Worm (Caenorhabditis elegans) whole organism, L2 larva: ENCODE results near the gene T16G12.8.
A peak's percentile ranks its signal among the peaks of the same experiment; 100 is the strongest.

Experiments
- C34F6.9 ChIP-seq: fragments of 150-350 bp; optimal IDR thresholded peaks from 2 replicates; lab custom pipeline; 2014; ENCODE audit warnings: missing biosample characterization, missing genetic modification characterization
- F13H6.1 ChIP-seq: sonication (generic microtip); optimal IDR thresholded peaks from 2 replicates; lab custom pipeline; 2016; ENCODE audit warnings: missing genetic modification characterization, missing compliant biosample characterization
- R02D3.7 ChIP-seq: fragments of 150-350 bp; optimal IDR thresholded peaks from 2 replicates; lab custom pipeline; 2014; ENCODE audit warnings: missing biosample characterization, missing genetic modification characterization
- aly-2 ChIP-seq: fragments of 150-350 bp; optimal IDR thresholded peaks from 2 replicates; lab custom pipeline; 2014; ENCODE audit warnings: missing biosample characterization, missing genetic modification characterization
- ama-1 ChIP-seq: fragments of 150-350 bp; optimal IDR thresholded peaks from 2 replicates; lab custom pipeline; 2018; ENCODE audit warnings: inconsistent platforms
- blmp-1 ChIP-seq: sonication (generic microtip); optimal IDR thresholded peaks from 2 replicates; lab custom pipeline; 2017; ENCODE audit warnings: missing genetic modification characterization, mild to moderate bottlenecking, missing compliant biosample characterization, antibody characterized with exemption, moderate library complexity; ENCODE audit not compliant: insufficient read depth
- ceh-82 ChIP-seq: fragments of 150-350 bp; optimal IDR thresholded peaks from 2 replicates; lab custom pipeline; 2014; ENCODE audit warnings: missing biosample characterization, missing genetic modification characterization
- crh-2 ChIP-seq: sonication (generic microtip); optimal IDR thresholded peaks from 2 replicates; lab custom pipeline; 2017; ENCODE audit warnings: missing biosample characterization, missing genetic modification characterization
- dmd-4 ChIP-seq: sonication (generic microtip); optimal IDR thresholded peaks from 2 replicates; lab custom pipeline; 2017; ENCODE audit warnings: missing biosample characterization, missing genetic modification characterization
- egl-27 ChIP-seq: sonication (generic microtip); optimal IDR thresholded peaks from 3 replicates; lab custom pipeline; 2017; ENCODE audit warnings: missing biosample characterization, missing genetic modification reagents, missing genetic modification characterization
- elt-1 ChIP-seq: fragments of 150-350 bp; optimal IDR thresholded peaks from 2 replicates; lab custom pipeline; 2014; ENCODE audit warnings: missing biosample characterization, missing genetic modification characterization
- fos-1 ChIP-seq: fragments of 150-350 bp; optimal IDR thresholded peaks from 2 replicates; lab custom pipeline; 2014; ENCODE audit warnings: missing biosample characterization, missing genetic modification characterization
- gmeb-1 ChIP-seq: fragments of 150-350 bp; optimal IDR thresholded peaks from 2 replicates; lab custom pipeline; 2014; ENCODE audit warnings: missing biosample characterization, missing genetic modification characterization
- lin-11 ChIP-seq: fragments of 150-350 bp; sonication (generic microtip); optimal IDR thresholded peaks from 2 replicates; lab custom pipeline; 2014; ENCODE audit warnings: missing biosample characterization, missing genetic modification characterization, inconsistent platforms, mixed read lengths
- lin-39 ChIP-seq: fragments of 150-350 bp; optimal IDR thresholded peaks from 2 replicates; lab custom pipeline; 2014; ENCODE audit warnings: missing biosample characterization, missing genetic modification reagents, missing genetic modification characterization
- mab-5 ChIP-seq: fragments of 150-350 bp; optimal IDR thresholded peaks from 2 replicates; lab custom pipeline; 2014; ENCODE audit warnings: missing biosample characterization, missing genetic modification characterization
- mdl-1 ChIP-seq, 2 experiments: fragments of 150-350 bp in 1 of 2; sonication (generic microtip) in 1 of 2; optimal IDR thresholded peaks; 2 replicates each; lab custom pipeline; 2017; ENCODE audit warnings: missing biosample characterization in 2 of 2, missing genetic modification characterization in 2 of 2
- nhr-10 ChIP-seq: sonication (generic microtip); optimal IDR thresholded peaks from 2 replicates; lab custom pipeline; 2017; ENCODE audit warnings: missing biosample characterization, missing genetic modification characterization
- nhr-11 ChIP-seq: fragments of 150-350 bp; optimal IDR thresholded peaks from 2 replicates; lab custom pipeline; 2014; ENCODE audit warnings: missing biosample characterization, missing genetic modification characterization
- nhr-129 ChIP-seq: fragments of 150-350 bp; optimal IDR thresholded peaks from 2 replicates; lab custom pipeline; 2014; ENCODE audit warnings: missing biosample characterization, missing genetic modification characterization
- nhr-21 ChIP-seq: fragments of 150-350 bp; optimal IDR thresholded peaks from 2 replicates; lab custom pipeline; 2014; ENCODE audit warnings: missing biosample characterization, missing genetic modification characterization
- nhr-23 ChIP-seq: fragments of 150-350 bp; optimal IDR thresholded peaks from 2 replicates; lab custom pipeline; 2014; ENCODE audit warnings: missing biosample characterization, missing genetic modification reagents, missing genetic modification characterization
- nhr-237 ChIP-seq: fragments of 150-350 bp; optimal IDR thresholded peaks from 2 replicates; lab custom pipeline; 2014; ENCODE audit warnings: missing biosample characterization, missing genetic modification characterization
- nhr-25 ChIP-seq: fragments of 150-350 bp; sonication (generic microtip); optimal IDR thresholded peaks from 3 replicates; lab custom pipeline; 2014; ENCODE audit warnings: missing biosample characterization, missing genetic modification characterization
- nhr-6 ChIP-seq: fragments of 150-350 bp; optimal IDR thresholded peaks from 2 replicates; lab custom pipeline; 2014; ENCODE audit warnings: missing biosample characterization, missing genetic modification characterization
- nhr-77 ChIP-seq: fragments of 150-350 bp; optimal IDR thresholded peaks from 2 replicates; lab custom pipeline; 2014; ENCODE audit warnings: missing biosample characterization, missing genetic modification characterization
- peb-1 ChIP-seq: fragments of 150-350 bp; optimal IDR thresholded peaks from 2 replicates; lab custom pipeline; 2014; ENCODE audit warnings: missing biosample characterization, missing genetic modification characterization
- skn-1 ChIP-seq: sonication (generic microtip); optimal IDR thresholded peaks from 2 replicates; lab custom pipeline; 2017; ENCODE audit warnings: missing biosample characterization, missing genetic modification characterization
- sma-9 ChIP-seq, 2 experiments: fragments of 150-350 bp in 1 of 2; sonication (generic microtip) in 1 of 2; optimal IDR thresholded peaks; 2 replicates each; lab custom pipeline; 2014 to 2016; ENCODE audit warnings: missing genetic modification characterization in 2 of 2, mild to moderate bottlenecking in 1 of 2, missing biosample characterization in 1 of 2, missing compliant biosample characterization in 1 of 2, missing genetic modification reagents in 1 of 2, moderate library complexity in 1 of 2
- unc-39 ChIP-seq: fragments of 150-350 bp; optimal IDR thresholded peaks from 2 replicates; lab custom pipeline; 2014; ENCODE audit warnings: missing biosample characterization, missing genetic modification characterization
- unc-55 ChIP-seq: fragments of 150-350 bp; sonication (generic microtip); optimal IDR thresholded peaks from 3 replicates; lab custom pipeline; 2014; ENCODE audit warnings: missing biosample characterization, missing genetic modification reagents, missing genetic modification characterization
- unc-62 ChIP-seq: fragments of 150-350 bp; optimal IDR thresholded peaks from 2 replicates; lab custom pipeline; 2014; ENCODE audit warnings: missing biosample characterization, missing genetic modification reagents, missing genetic modification characterization
- zag-1 ChIP-seq: fragments of 150-350 bp; optimal IDR thresholded peaks from 2 replicates; lab custom pipeline; 2014; ENCODE audit warnings: missing biosample characterization, missing genetic modification characterization
- ztf-1 ChIP-seq: fragments of 200-800 bp; sonication (Bioruptor generic); conservative IDR thresholded peaks from 2 replicates; pipeline ENCODE4 v1.3.6; 2022; ENCODE audit warnings: missing genetic modification characterization, missing compliant biosample characterization
- ztf-11 ChIP-seq: sonication (generic microtip); optimal IDR thresholded peaks from 2 replicates; lab custom pipeline; 2017; ENCODE audit warnings: missing biosample characterization, missing genetic modification characterization
- ztf-4 ChIP-seq: fragments of 150-350 bp; optimal IDR thresholded peaks from 2 replicates; lab custom pipeline; 2014; ENCODE audit warnings: missing biosample characterization, missing genetic modification characterization

The T16G12.8 gene

DNA sequence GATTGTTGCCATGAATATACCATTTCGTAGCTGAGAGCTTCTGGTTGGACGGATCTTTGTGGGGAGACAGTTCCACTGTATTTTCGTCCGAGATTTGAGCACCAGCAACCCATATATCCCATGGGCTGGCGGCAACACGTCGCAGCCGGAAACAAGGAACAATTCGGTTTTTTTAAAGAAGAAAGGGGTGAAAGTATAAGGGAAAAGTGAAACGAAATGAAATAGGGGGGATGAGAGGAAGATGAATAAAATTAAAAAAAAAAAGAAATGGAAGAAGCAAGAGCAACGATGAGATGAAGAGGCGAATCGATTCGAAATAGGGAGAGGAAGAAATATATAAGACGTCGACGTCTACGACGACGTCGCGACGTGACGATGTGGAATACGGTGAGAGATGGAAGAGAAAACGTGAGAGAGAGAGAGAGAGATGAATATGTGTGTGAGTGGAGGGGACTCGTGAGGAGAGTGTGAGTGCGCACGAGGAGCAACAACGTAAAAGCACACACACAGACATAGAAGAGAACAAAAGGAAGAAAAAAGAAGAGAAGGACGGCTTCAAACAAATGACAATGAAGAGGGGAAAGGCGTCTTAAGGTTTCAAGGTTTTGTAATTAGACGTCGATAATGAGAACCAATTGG is 42.6 kb upstream of the T16G12.8 start, which contains the start of gene rgs-1 (continued):
- TF ChIP-seq aly-2 (tag; lab: Kevin White, UChicago) (no peak), F13H6.1 (no peak), R02D3.7 (tag; lab: Kevin White, UChicago) (no peak), fos-1 (tag; lab: Kevin White, UChicago) (peak; percentile 9)

DNA sequence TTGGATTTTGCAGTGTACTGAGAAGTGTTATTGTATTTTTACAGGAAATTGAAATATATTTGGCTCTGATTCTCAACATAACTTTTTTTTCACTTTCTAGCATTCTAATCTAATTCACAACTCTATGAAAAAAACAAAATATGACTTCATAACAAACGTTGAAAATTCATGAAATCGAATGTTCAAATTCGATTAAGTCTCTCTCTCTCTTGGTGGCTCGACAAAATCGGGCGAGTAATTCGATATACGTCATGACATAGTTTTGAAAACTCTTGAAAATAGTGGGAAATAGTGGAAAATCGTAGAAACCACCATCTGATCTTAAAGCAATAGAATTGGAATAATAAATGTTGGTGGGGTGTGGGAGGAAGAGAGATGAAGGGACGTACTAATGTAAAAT is 41.1 kb upstream of the T16G12.8 start:
- TF ChIP-seq mdl-1 (tag; optimal IDR thresholded peaks at IDR 0.05; lab: Kevin White, UChicago) (no peak), ama-1 (no peak), nhr-11 (no peak), nhr-25 (tag; lab: Kevin White, UChicago) (no peak), nhr-237 (tag; lab: Kevin White, UChicago) (no peak), nhr-10 (no peak), ztf-4 (tag; lab: Kevin White, UChicago) (no peak), unc-62 (no peak), nhr-6 (no peak), mab-5 (tag; lab: Kevin White, UChicago) (no peak), ztf-11 (tag; lab: Kevin White, UChicago) (no peak), nhr-21 (tag; lab: Kevin White, UChicago) (no peak), egl-27 (tag; lab: Kevin White, UChicago) (no peak), C34F6.9 (tag; lab: Kevin White, UChicago) (no peak)

DNA sequence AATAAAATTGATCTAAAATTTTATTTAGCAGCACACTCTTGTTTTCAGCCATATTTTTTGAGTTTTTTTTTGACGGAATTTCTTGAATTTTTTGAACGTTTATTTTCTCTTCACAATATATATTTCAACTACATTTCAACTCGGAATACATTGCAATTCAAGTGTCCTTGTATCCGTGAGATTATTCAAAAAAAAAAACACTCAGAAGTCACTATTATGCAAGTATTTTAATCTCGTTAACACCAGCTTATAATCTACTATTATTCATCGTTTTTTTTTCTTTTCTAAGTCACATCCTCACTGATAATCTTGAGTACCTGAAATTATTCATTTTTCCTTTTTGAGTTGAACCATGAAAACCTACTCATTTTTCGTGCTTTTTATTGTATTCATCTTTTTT is 35.6 kb upstream of the T16G12.8 start, which contains the start of gene ins-21:
TSS of gene ins-21 (plus strand) at position 301 of the 400 bp plus-strand sequence.
- no peak for TF ChIP-seq nhr-25 (tag; lab: Kevin White, UChicago)
- TF ChIP-seq ztf-11 (tag; lab: Kevin White, UChicago) = no peak
- TF ChIP-seq ama-1 = no peak
- TF ChIP-seq C34F6.9 (tag; lab: Kevin White, UChicago) = no peak
- TF ChIP-seq ceh-82 (tag; lab: Kevin White, UChicago) = no peak
- TF ChIP-seq aly-2 (tag; lab: Kevin White, UChicago) = no peak
- no peak for TF ChIP-seq lin-39
- no peak for TF ChIP-seq nhr-6
- no peak for TF ChIP-seq gmeb-1
- no peak for TF ChIP-seq unc-55
- no peak for TF ChIP-seq elt-1 (tag; lab: Kevin White, UChicago)
- TF ChIP-seq nhr-129 = no peak
- TF ChIP-seq egl-27 (tag; lab: Kevin White, UChicago) = no peak
- TF ChIP-seq crh-2 (tag; lab: Kevin White, UChicago) = no peak
- TF ChIP-seq lin-11 = no peak
- no peak for TF ChIP-seq blmp-1 (tag; lab: Kevin White, UChicago)
- TF ChIP-seq skn-1 (tag; lab: Kevin White, UChicago) = no peak
- no peak for TF ChIP-seq R02D3.7 (tag; lab: Kevin White, UChicago)

DNA sequence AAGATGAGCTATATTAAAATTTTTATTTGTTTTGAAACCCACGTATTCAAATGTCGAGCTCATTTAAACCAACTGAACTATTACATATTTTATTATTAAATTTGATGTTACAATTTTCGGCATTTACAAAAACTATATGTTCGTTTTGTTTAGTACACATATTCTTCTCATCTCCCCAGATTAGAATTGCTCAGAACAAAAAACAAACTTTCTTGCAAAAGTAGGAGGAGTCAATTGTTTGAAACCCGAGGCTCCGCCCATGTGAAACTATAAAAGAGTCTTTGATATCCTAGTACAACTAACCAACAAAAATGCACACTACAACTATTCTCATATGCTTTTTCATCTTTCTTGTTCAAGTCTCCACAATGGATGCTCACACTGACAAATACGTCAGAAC is 33.1 kb upstream of the T16G12.8 start, which contains the start of gene ins-22:
TSS of gene ins-22 (plus strand) at position 301 of the 400 bp plus-strand sequence.
- TF ChIP-seq mdl-1 (tag; optimal IDR thresholded peaks at IDR 0.05; lab: Kevin White, UChicago) = no peak
- TF ChIP-seq nhr-6 = no peak
- TF ChIP-seq mab-5 (tag; lab: Kevin White, UChicago) = no peak
- no peak for TF ChIP-seq ceh-82 (tag; lab: Kevin White, UChicago)
- TF ChIP-seq nhr-10 = no peak
- no peak for TF ChIP-seq dmd-4
- TF ChIP-seq peb-1 = no peak
- TF ChIP-seq unc-39 (tag; lab: Kevin White, UChicago) = no peak
- TF ChIP-seq crh-2 (tag; lab: Kevin White, UChicago) = no peak
- TF ChIP-seq nhr-23 (tag; lab: Kevin White, UChicago) = no peak
- TF ChIP-seq nhr-11 = no peak
- TF ChIP-seq fos-1 (tag; lab: Kevin White, UChicago) = no peak
- no peak for TF ChIP-seq ztf-1 (GFP tag; lab: Robert Waterston, UW)

DNA sequence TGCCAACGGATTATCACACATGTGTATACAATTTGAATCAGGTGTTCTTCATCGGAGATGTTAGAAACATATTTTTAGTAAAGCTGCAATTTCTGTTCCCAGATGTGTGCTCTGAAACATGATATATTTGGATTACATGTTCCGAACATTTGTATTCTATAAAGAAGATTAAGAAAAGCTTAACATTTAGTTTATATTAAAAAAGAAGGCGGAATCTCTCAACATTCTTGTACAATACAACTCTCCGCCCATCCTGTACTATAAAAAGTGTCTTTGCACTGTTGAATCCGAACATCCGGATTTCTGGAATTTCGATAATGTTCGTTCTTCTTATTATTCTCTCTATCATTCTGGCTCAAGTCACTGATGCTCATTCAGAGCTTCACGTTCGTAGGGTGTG is 31.2 kb upstream of the T16G12.8 start, which contains the start of gene ins-23:
TSS of gene ins-23 (plus strand) at position 301 of the 400 bp plus-strand sequence.
- TF ChIP-seq fos-1 (tag; lab: Kevin White, UChicago) (no peak), skn-1 (tag; lab: Kevin White, UChicago) (no peak), nhr-11 (no peak), ztf-4 (tag; lab: Kevin White, UChicago) (no peak), aly-2 (tag; lab: Kevin White, UChicago) (no peak), sma-9 (GFP tag; optimal IDR thresholded peaks at IDR 0.05; lab: Kevin White, UChicago) (no peak), sma-9 (tag; optimal IDR thresholded peaks at IDR 0.05; lab: Kevin White, UChicago) (no peak), crh-2 (tag; lab: Kevin White, UChicago) (no peak), nhr-21 (tag; lab: Kevin White, UChicago) (no peak), lin-11 (no peak), mdl-1 (tag; optimal IDR thresholded peaks at IDR 0.05; lab: Kevin White, UChicago) (no peak), nhr-10 (no peak), nhr-77 (no peak), ztf-11 (tag; lab: Kevin White, UChicago) (no peak), peb-1 (no peak), lin-39 (no peak), C34F6.9 (tag; lab: Kevin White, UChicago) (no peak), zag-1 (tag; lab: Kevin White, UChicago) (no peak)
